Fruit fly (Drosophila melanogaster) whole organism, embryonic: ENCODE measurements around the gene Swip-1.

Experiments used
- B-H1 ChIP-seq: fragments of 200-800 bp; sonication (Bioruptor generic); IDR thresholded peaks from 3 replicates; pipeline ENCODE4 v1.3.6; 2022; ENCODE audit warnings: missing biosample characterization, missing genetic modification characterization
- CG10147 ChIP-seq: fragments of 200-800 bp; sonication (Bioruptor generic); optimal IDR thresholded peaks from 2 replicates; lab custom pipeline; 2019; ENCODE audit warnings: missing biosample characterization, mild to moderate bottlenecking, missing genetic modification characterization, moderate library complexity
- CG12659 ChIP-seq: fragments of 200-800 bp; sonication (Bioruptor generic); optimal IDR thresholded peaks from 3 replicates; lab custom pipeline; 2017; ENCODE audit warnings: mild to moderate bottlenecking, missing biosample characterization, missing genetic modification reagents, missing genetic modification characterization
- CG1602 ChIP-seq: fragments of 200-800 bp; sonication (Bioruptor generic); optimal IDR thresholded peaks from 3 replicates; lab custom pipeline; 2016; ENCODE audit warnings: missing biosample characterization, missing genetic modification characterization
- CG1603 ChIP-seq: fragments of 200-800 bp; sonication (Bioruptor generic); optimal IDR thresholded peaks from 2 replicates; lab custom pipeline; 2019; ENCODE audit warnings: missing biosample characterization, mild to moderate bottlenecking, missing genetic modification characterization, moderate library complexity
- CG17359 ChIP-seq: fragments of 200-800 bp; sonication (Bioruptor generic); optimal IDR thresholded peaks from 3 replicates; lab custom pipeline; 2018; ENCODE audit warnings: missing biosample characterization, mild to moderate bottlenecking, missing genetic modification characterization, moderate library complexity
- CG17385 ChIP-seq: fragments of 200-800 bp; sonication (Bioruptor generic); optimal IDR thresholded peaks from 3 replicates; lab custom pipeline; 2018; ENCODE audit warnings: missing biosample characterization, mild to moderate bottlenecking, missing genetic modification characterization
- CG2712 ChIP-seq: fragments of 200-800 bp; optimal IDR thresholded peaks from 3 replicates; lab custom pipeline; 2019; ENCODE audit warnings: missing biosample characterization, mild to moderate bottlenecking, missing genetic modification characterization, moderate library complexity
- CG31224 ChIP-seq: fragments of 200-800 bp; sonication (Bioruptor generic); IDR thresholded peaks from 2 replicates; pipeline ENCODE4 v1.3.6; 2022; ENCODE audit warnings: missing biosample characterization, missing genetic modification characterization
- CG31388 ChIP-seq: fragments of 200-800 bp; sonication (Bioruptor generic); optimal IDR thresholded peaks from 2 replicates; lab custom pipeline; 2016; ENCODE audit warnings: missing biosample characterization, missing genetic modification characterization
- CG32532 ChIP-seq: fragments of 200-800 bp; sonication (Bioruptor generic); IDR thresholded peaks from 2 replicates; pipeline ENCODE4 v1.3.6; 2022; ENCODE audit warnings: missing biosample characterization, missing genetic modification characterization
- CG6254 ChIP-seq: fragments of 200-800 bp; sonication (Bioruptor generic); optimal IDR thresholded peaks from 3 replicates; lab custom pipeline; 2017; ENCODE audit warnings: mild to moderate bottlenecking, missing biosample characterization, missing genetic modification reagents, missing genetic modification characterization
- CG7839 ChIP-seq: fragments of 200-800 bp; sonication (Bioruptor generic); optimal IDR thresholded peaks from 3 replicates; lab custom pipeline; 2018; ENCODE audit warnings: missing biosample characterization, mild to moderate bottlenecking, missing genetic modification characterization, moderate library complexity
- CG8388 ChIP-seq: fragments of 200-800 bp; sonication (Bioruptor generic); optimal IDR thresholded peaks from 2 replicates; lab custom pipeline; 2019; ENCODE audit warnings: missing biosample characterization, mild to moderate bottlenecking, missing genetic modification characterization, moderate library complexity
- CG9437 ChIP-seq: fragments of 200-800 bp; sonication (Bioruptor generic); optimal IDR thresholded peaks from 2 replicates; lab custom pipeline; 2018; ENCODE audit warnings: missing biosample characterization, mild to moderate bottlenecking, missing genetic modification characterization
- CoRest ChIP-seq: fragments of 200-800 bp; sonication (Bioruptor generic); optimal IDR thresholded peaks from 3 replicates; lab custom pipeline; 2018; ENCODE audit warnings: missing biosample characterization, mild to moderate bottlenecking, missing genetic modification characterization, moderate library complexity
- Dbx ChIP-seq: fragments of 200-800 bp; sonication (Bioruptor generic); IDR thresholded peaks from 3 replicates; pipeline ENCODE4 v1.3.6; 2022; ENCODE audit warnings: missing biosample characterization, missing genetic modification characterization
- Dek ChIP-seq: fragments of 200-800 bp; sonication (Bioruptor generic); optimal IDR thresholded peaks from 3 replicates; lab custom pipeline; 2019; ENCODE audit warnings: missing biosample characterization, mild to moderate bottlenecking, missing genetic modification characterization, moderate library complexity
- Ets65A ChIP-seq: fragments of 200-800 bp; sonication (Bioruptor generic); peaks from one replicate; lab custom pipeline; 2016; ENCODE audit warnings: missing biosample characterization, missing genetic modification characterization
- Ets97D ChIP-seq: fragments of 200-800 bp; sonication (Bioruptor generic); optimal IDR thresholded peaks from 3 replicates; lab custom pipeline; 2016; ENCODE audit warnings: missing biosample characterization, missing genetic modification characterization
- Hr51 ChIP-seq, 2 experiments: fragments of 200-800 bp; sonication (Bioruptor generic); optimal IDR thresholded peaks; 2 replicates in 1 of 2; 3 replicates in 1 of 2; lab custom pipeline; 2016 to 2018; ENCODE audit warnings: missing biosample characterization in 2 of 2, missing genetic modification characterization in 2 of 2, mild to moderate bottlenecking in 1 of 2, moderate library complexity in 1 of 2
- Mrtf ChIP-seq: fragments of 200-800 bp; sonication (Bioruptor generic); IDR thresholded peaks from 3 replicates; pipeline ENCODE4 v1.3.6; 2022; ENCODE audit warnings: missing biosample characterization, missing genetic modification characterization
- NK7.1 ChIP-seq: fragments of 200-800 bp; sonication (Bioruptor generic); optimal IDR thresholded peaks from 3 replicates; lab custom pipeline; 2016; ENCODE audit warnings: missing biosample characterization, missing genetic modification characterization
- NfI ChIP-seq: fragments of 200-800 bp; sonication (Bioruptor generic); optimal IDR thresholded peaks from 3 replicates; lab custom pipeline; 2018; ENCODE audit warnings: missing biosample characterization, mild to moderate bottlenecking, missing genetic modification characterization, moderate library complexity
- PHDP ChIP-seq: fragments of 200-800 bp; sonication (Bioruptor generic); optimal IDR thresholded peaks from 3 replicates; lab custom pipeline; 2018; ENCODE audit warnings: missing biosample characterization, mild to moderate bottlenecking, missing genetic modification characterization, moderate library complexity
- ase ChIP-seq: fragments of 200-800 bp; sonication (Bioruptor generic); IDR thresholded peaks from 3 replicates; pipeline ENCODE4 v1.3.6; 2022; ENCODE audit warnings: missing biosample characterization, missing genetic modification characterization
- ato ChIP-seq: fragments of 200-800 bp; sonication (Bioruptor generic); IDR thresholded peaks from 2 replicates; pipeline ENCODE4 v1.3.6; 2022; ENCODE audit warnings: missing biosample characterization, missing genetic modification characterization; ENCODE audit not compliant: partially characterized antibody
- az2 ChIP-seq: fragments of 200-800 bp; sonication (Bioruptor generic); optimal IDR thresholded peaks from 3 replicates; lab custom pipeline; 2016; ENCODE audit warnings: missing biosample characterization, missing genetic modification characterization
- bab2 ChIP-seq: fragments of 200-800 bp; sonication (Bioruptor generic); optimal IDR thresholded peaks from 2 replicates; lab custom pipeline; 2016; ENCODE audit warnings: missing biosample characterization, missing genetic modification characterization
- chm ChIP-seq: fragments of 200-800 bp; sonication (Bioruptor generic); IDR thresholded peaks from 2 replicates; pipeline ENCODE4 v1.3.6; 2022; ENCODE audit warnings: missing biosample characterization, missing genetic modification characterization
- esg ChIP-seq: fragments of 200-800 bp; sonication (Bioruptor generic); conservative IDR thresholded peaks from 2 replicates; pipeline ENCODE4 v1.3.6; 2022; ENCODE audit warnings: missing biosample characterization, missing genetic modification characterization
- exex ChIP-seq: fragments of 200-800 bp; sonication (Bioruptor generic); optimal IDR thresholded peaks from 4 replicates; lab custom pipeline; 2018; ENCODE audit warnings: missing biosample characterization, mild to moderate bottlenecking, missing genetic modification characterization, moderate library complexity
- fd102C ChIP-seq: fragments of 200-800 bp; sonication (Bioruptor generic); optimal IDR thresholded peaks from 2 replicates; lab custom pipeline; 2018; ENCODE audit warnings: missing biosample characterization, mild to moderate bottlenecking, missing genetic modification characterization, moderate library complexity
- fd96Cb ChIP-seq: fragments of 200-800 bp; sonication (Bioruptor generic); optimal IDR thresholded peaks from 2 replicates; lab custom pipeline; 2018; ENCODE audit warnings: missing biosample characterization, mild to moderate bottlenecking, missing genetic modification characterization, moderate library complexity
- fu2 ChIP-seq: fragments of 200-800 bp; sonication (Bioruptor generic); optimal IDR thresholded peaks from 2 replicates; lab custom pipeline; 2016; ENCODE audit warnings: missing biosample characterization, missing genetic modification characterization
- gcm2 ChIP-seq: fragments of 200-800 bp; sonication (Bioruptor generic); optimal IDR thresholded peaks from 2 replicates; lab custom pipeline; 2016; ENCODE audit warnings: missing biosample characterization, missing genetic modification characterization
- gfzf ChIP-seq: fragments of 200-800 bp; sonication (Bioruptor generic); optimal IDR thresholded peaks from 2 replicates; lab custom pipeline; 2016; ENCODE audit warnings: missing biosample characterization, mild to moderate bottlenecking, missing genetic modification characterization, moderate library complexity
- gsb ChIP-seq: fragments of 200-800 bp; sonication (Bioruptor generic); IDR thresholded peaks from 2 replicates; pipeline ENCODE4 v1.3.6; 2022; ENCODE audit warnings: missing biosample characterization, missing genetic modification characterization
- lola ChIP-seq, 3 experiments: fragments of >200 bp in 2 of 3; fragments of 200-800 bp in 1 of 3; sonication (Bioruptor generic) in 1 of 3; optimal IDR thresholded peaks; 2 replicates each; lab custom pipeline; 2017 to 2019; ENCODE audit warnings: missing biosample characterization in 3 of 3, missing genetic modification characterization in 3 of 3, mild to moderate bottlenecking in 1 of 3, moderate library complexity in 1 of 3
- luna ChIP-seq: fragments of 200-800 bp; sonication (Bioruptor generic); optimal IDR thresholded peaks from 2 replicates; lab custom pipeline; 2016; ENCODE audit warnings: missing biosample characterization, missing genetic modification characterization
- mirr ChIP-seq: fragments of 200-800 bp; sonication (Bioruptor generic); optimal IDR thresholded peaks from 3 replicates; lab custom pipeline; 2018; ENCODE audit warnings: missing biosample characterization, mild to moderate bottlenecking, missing genetic modification characterization
- odd ChIP-seq: fragments of 200-800 bp; sonication (Bioruptor generic); optimal IDR thresholded peaks from 2 replicates; lab custom pipeline; 2017; ENCODE audit warnings: missing biosample characterization, mild to moderate bottlenecking, missing genetic modification characterization
- peb ChIP-seq: fragments of 200-800 bp; sonication (Bioruptor generic); IDR thresholded peaks from 2 replicates; pipeline ENCODE4 v1.3.6; 2022; ENCODE audit warnings: missing biosample characterization, missing genetic modification characterization
- sens ChIP-seq: fragments of 200-800 bp; sonication (Bioruptor generic); peaks from one replicate; lab custom pipeline; 2016; ENCODE audit warnings: missing biosample characterization, missing genetic modification characterization
- slbo ChIP-seq: fragments of 200-800 bp; sonication (Bioruptor generic); IDR thresholded peaks from 2 replicates; pipeline ENCODE4 v1.3.6; 2022; ENCODE audit warnings: missing biosample characterization, missing genetic modification characterization
- so ChIP-seq: fragments of 200-800 bp; sonication (Bioruptor generic); IDR thresholded peaks from 3 replicates; pipeline ENCODE4 v1.3.6; 2022; ENCODE audit warnings: missing biosample characterization, missing genetic modification characterization
- stc ChIP-seq: fragments of 200-800 bp; sonication (Bioruptor generic); IDR thresholded peaks from 2 replicates; pipeline ENCODE4 v1.3.6; 2022; ENCODE audit warnings: missing biosample characterization, missing genetic modification characterization
- tna ChIP-seq: fragments of 200-800 bp; sonication (Bioruptor generic); IDR thresholded peaks from 2 replicates; pipeline ENCODE4 v1.3.6; 2022; ENCODE audit warnings: missing biosample characterization, missing genetic modification characterization; ENCODE audit not compliant: partially characterized antibody
- tup ChIP-seq: fragments of 200-800 bp; sonication (Bioruptor generic); optimal IDR thresholded peaks from 2 replicates; lab custom pipeline; 2016; ENCODE audit warnings: missing biosample characterization, mild to moderate bottlenecking, missing genetic modification characterization, moderate library complexity
- twi ChIP-seq: fragments of 200-800 bp; optimal IDR thresholded peaks from 2 replicates; lab custom pipeline; 2019; ENCODE audit warnings: missing biosample characterization, mild to moderate bottlenecking, missing genetic modification characterization, moderate library complexity

The Swip-1 gene

DNA sequence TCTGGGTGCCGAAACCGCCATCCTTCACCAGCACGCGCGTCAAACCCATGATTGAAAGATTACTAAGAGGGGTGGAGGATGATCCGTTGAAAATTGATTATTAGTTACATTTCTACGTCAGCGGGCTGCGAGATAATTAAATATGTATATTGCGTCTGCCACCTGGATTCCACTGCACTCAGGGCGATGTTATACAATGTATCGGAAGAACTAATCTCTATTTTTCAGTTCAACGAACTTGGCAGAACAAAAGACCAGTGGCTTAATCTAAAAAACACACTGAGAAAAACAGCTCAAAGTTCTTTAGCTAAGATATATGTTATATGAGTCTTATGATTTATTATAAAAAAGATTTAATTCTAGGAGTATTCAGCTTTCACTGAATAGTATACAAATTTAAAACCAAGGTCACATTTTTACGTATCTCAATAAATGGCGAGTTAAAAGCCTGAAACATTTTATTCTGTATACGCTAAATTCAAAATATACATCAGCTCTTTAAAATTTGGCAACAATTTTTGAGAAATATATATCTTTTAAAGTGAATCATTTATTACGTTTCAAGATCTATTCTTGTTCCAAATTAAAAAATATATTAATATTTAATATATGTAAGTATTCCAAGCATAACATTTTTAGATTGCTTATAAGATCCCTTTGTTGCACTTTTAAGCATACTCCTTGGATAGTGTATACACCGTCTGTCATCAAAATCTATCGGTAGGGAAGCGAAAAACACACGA is 33.4 kb downstream of the Swip-1 start (continued):
- no peak for TF ChIP-seq stc
- TF ChIP-seq chm (GFP tag; lab: Robert Waterston, UW) = no peak
- TF ChIP-seq CG1603 = no peak
- TF ChIP-seq CG7839 (tag; lab: Kevin White, UChicago) = peak; percentile 58
- no peak for TF ChIP-seq Dbx (GFP tag; lab: Robert Waterston, UW)
- TF ChIP-seq CG10147 (GFP tag; lab: Kevin White, UChicago) = peak; percentile 14
- TF ChIP-seq CG9437 (GFP tag; lab: Kevin White, UChicago) = peak; percentile 48
- TF ChIP-seq B-H1 (GFP tag; lab: Robert Waterston, UW) = no peak
- peak; percentile 25 for TF ChIP-seq odd (GFP tag; lab: Kevin White, UChicago)
- peak in 1 of 2 experiments; percentile 37 for TF ChIP-seq Hr51 (GFP tag; optimal IDR thresholded peaks at IDR 0.05; lab: Kevin White, UChicago)
- peak; percentile 34 for TF ChIP-seq CG2712 (tag; lab: Kevin White, UChicago)
- no peak for TF ChIP-seq gfzf (GFP tag; lab: Kevin White, UChicago)
- TF ChIP-seq CG32532 (GFP tag; lab: Robert Waterston, UW) = peak; percentile 19; the same call in 1 of the 2 replicates
- peak; percentile 10 for TF ChIP-seq CG1602 (GFP tag; lab: Kevin White, UChicago)
- no peak for TF ChIP-seq CG17359 (tag; lab: Kevin White, UChicago)
- no peak for TF ChIP-seq Ets65A (GFP tag; lab: Kevin White, UChicago)
- TF ChIP-seq Ets97D (GFP tag; lab: Kevin White, UChicago) = no peak
- TF ChIP-seq gsb (GFP tag; lab: Robert Waterston, UW) = no peak
- peak; percentile 42 for TF ChIP-seq PHDP
- TF ChIP-seq NfI = peak; percentile 12
- TF ChIP-seq CG31224 = no peak
- TF ChIP-seq CG8388 (GFP tag; lab: Kevin White, UChicago) = peak; percentile 22
- TF ChIP-seq CG31388 = no peak
- TF ChIP-seq fd96Cb (tag; lab: Kevin White, UChicago) = peak; percentile 18
- no peak for TF ChIP-seq ase
- TF ChIP-seq twi = no peak
- no peak for TF ChIP-seq peb
- peak; percentile 36 for TF ChIP-seq Dek (tag; lab: Kevin White, UChicago)
- no peak for TF ChIP-seq esg
- no peak for TF ChIP-seq luna (GFP tag; lab: Kevin White, UChicago)
- TF ChIP-seq Mrtf (GFP tag; lab: Robert Waterston, UW) = no peak
- TF ChIP-seq CoRest = peak; percentile 43
- no peak for TF ChIP-seq tna (GFP tag; lab: Robert Waterston, UW)
- no peak for TF ChIP-seq ato
- TF ChIP-seq fd102C (GFP tag; lab: Kevin White, UChicago) = no peak
- TF ChIP-seq exex (tag; lab: Kevin White, UChicago) = no peak
- TF ChIP-seq mirr (GFP tag; lab: Kevin White, UChicago) = no peak
- no peak for TF ChIP-seq fu2
- peak; percentile 10 for TF ChIP-seq CG17385
- no peak for TF ChIP-seq so (GFP tag; lab: Robert Waterston, UW)
- no peak for TF ChIP-seq NK7.1 (GFP tag; lab: Kevin White, UChicago)
- TF ChIP-seq tup (GFP tag; lab: Kevin White, UChicago) = no peak
- TF ChIP-seq lola (GFP tag; optimal IDR thresholded peaks at IDR 0.05; lab: Kevin White, UChicago) = peak in 1 of 3 experiments; percentile 21
- TF ChIP-seq bab2 (GFP tag; lab: Kevin White, UChicago) = no peak
- no peak for TF ChIP-seq sens
- peak; percentile 58 for TF ChIP-seq CG12659
- TF ChIP-seq slbo (GFP tag; lab: Robert Waterston, UW) = peak; percentile 61
- peak; percentile 29 for TF ChIP-seq az2
- no peak for TF ChIP-seq CG6254 (GFP tag; lab: Kevin White, UChicago)
- TF ChIP-seq gcm2 (GFP tag; lab: Kevin White, UChicago) = no peak
